Fruit fly (Drosophila melanogaster) whole organism, embryonic: ENCODE results near the gene Pvf3.

Source experiments
- Abd-B ChIP-seq: fragments of 200-800 bp; sonication (Bioruptor generic); optimal IDR thresholded peaks from 2 replicates; lab custom pipeline; 2018; ENCODE audit warnings: missing biosample characterization, mild to moderate bottlenecking, missing genetic modification characterization, moderate library complexity
- Bdp1 ChIP-seq: fragments of 200-800 bp; sonication (Bioruptor generic); optimal IDR thresholded peaks from 3 replicates; lab custom pipeline; 2016; ENCODE audit warnings: missing biosample characterization, missing genetic modification characterization
- CG10147 ChIP-seq: fragments of 200-800 bp; sonication (Bioruptor generic); optimal IDR thresholded peaks from 2 replicates; lab custom pipeline; 2019; ENCODE audit warnings: missing biosample characterization, mild to moderate bottlenecking, missing genetic modification characterization, moderate library complexity
- CG10209 ChIP-seq: fragments of 200-800 bp; sonication (Bioruptor generic); optimal IDR thresholded peaks from 3 replicates; lab custom pipeline; 2017; ENCODE audit warnings: missing biosample characterization, mild to moderate bottlenecking, missing genetic modification characterization, missing genetic modification reagents
- CG1024 ChIP-seq: fragments of 200-800 bp; sonication (Bioruptor generic); IDR thresholded peaks from 2 replicates; pipeline ENCODE4 v1.3.6; 2022; ENCODE audit warnings: missing biosample characterization, missing genetic modification characterization
- CG10543 ChIP-seq: fragments of 200-800 bp; sonication (Bioruptor generic); optimal IDR thresholded peaks from 3 replicates; lab custom pipeline; 2017; ENCODE audit warnings: missing biosample characterization, mild to moderate bottlenecking, missing genetic modification characterization, moderate library complexity
- CG11696 ChIP-seq: fragments of 200-800 bp; sonication (Bioruptor generic); IDR thresholded peaks from 2 replicates; pipeline ENCODE4 v1.3.6; 2022; ENCODE audit warnings: missing biosample characterization, missing genetic modification characterization
- CG11723 ChIP-seq: fragments of 200-800 bp; sonication (Bioruptor generic); optimal IDR thresholded peaks from 2 replicates; lab custom pipeline; 2017; ENCODE audit warnings: missing biosample characterization, mild to moderate bottlenecking, missing genetic modification characterization
- CG12299 ChIP-seq: fragments of 200-800 bp; sonication (Bioruptor generic); optimal IDR thresholded peaks from 2 replicates; lab custom pipeline; 2018; ENCODE audit warnings: missing biosample characterization, mild to moderate bottlenecking, missing genetic modification characterization
- CG13775 ChIP-seq: fragments of 200-800 bp; sonication (Bioruptor generic); optimal IDR thresholded peaks from 3 replicates; lab custom pipeline; 2017; ENCODE audit warnings: missing biosample characterization, mild to moderate bottlenecking, missing genetic modification characterization
- CG14014 ChIP-seq: fragments of 200-800 bp; sonication (Bioruptor generic); IDR thresholded peaks from 2 replicates; pipeline ENCODE4 v1.3.6; 2022; ENCODE audit warnings: missing biosample characterization, missing genetic modification characterization
- CG17829 ChIP-seq: fragments of 200-800 bp; optimal IDR thresholded peaks from 2 replicates; lab custom pipeline; 2019; ENCODE audit warnings: missing biosample characterization, mild to moderate bottlenecking, missing genetic modification characterization, moderate library complexity
- CG31224 ChIP-seq: fragments of 200-800 bp; sonication (Bioruptor generic); IDR thresholded peaks from 2 replicates; pipeline ENCODE4 v1.3.6; 2022; ENCODE audit warnings: missing biosample characterization, missing genetic modification characterization
- CG32767 ChIP-seq: fragments of 200-800 bp; sonication (Bioruptor generic); IDR thresholded peaks from 2 replicates; pipeline ENCODE4 v1.3.6; 2022; ENCODE audit warnings: missing biosample characterization, missing genetic modification characterization
- CG42726 ChIP-seq: fragments of 200-800 bp; sonication (Bioruptor generic); IDR thresholded peaks from 2 replicates; pipeline ENCODE4 v1.3.6; 2022; ENCODE audit warnings: missing biosample characterization, missing genetic modification characterization; ENCODE audit not compliant: partially characterized antibody
- CG4404 ChIP-seq: fragments of 200-800 bp; sonication (Bioruptor generic); IDR thresholded peaks from 2 replicates; pipeline ENCODE4 v1.3.6; 2022; ENCODE audit warnings: missing biosample characterization, missing genetic modification characterization
- CG4854 ChIP-seq: fragments of 200-800 bp; sonication (Bioruptor generic); optimal IDR thresholded peaks from 2 replicates; lab custom pipeline; 2016; ENCODE audit warnings: missing biosample characterization, missing genetic modification characterization, inconsistent platforms
- CG6765 ChIP-seq: fragments of 200-800 bp; sonication (Bioruptor generic); optimal IDR thresholded peaks from 3 replicates; lab custom pipeline; 2017; ENCODE audit warnings: missing biosample characterization, mild to moderate bottlenecking, missing genetic modification characterization
- CG7928 ChIP-seq: fragments of 200-800 bp; sonication (Bioruptor generic); optimal IDR thresholded peaks from 2 replicates; lab custom pipeline; 2017; ENCODE audit warnings: missing biosample characterization, mild to moderate bottlenecking, missing genetic modification characterization
- CG8765 ChIP-seq: fragments of 200-800 bp; sonication (Bioruptor generic); IDR thresholded peaks from 2 replicates; pipeline ENCODE4 v1.3.6; 2022; ENCODE audit warnings: missing biosample characterization, missing genetic modification characterization
- Dll ChIP-seq: fragments of 200-800 bp; sonication (Bioruptor generic); IDR thresholded peaks from 4 replicates; pipeline ENCODE4 v1.3.6; 2022; ENCODE audit warnings: missing biosample characterization, missing genetic modification characterization; ENCODE audit not compliant: partially characterized antibody
- Eip74EF ChIP-seq, 2 experiments: fragments of 200-800 bp in 1 of 2; fragments of >200 bp in 1 of 2; sonication (Bioruptor generic) in 1 of 2; optimal IDR thresholded peaks; 2 replicates each; lab custom pipeline; 2017 to 2019; ENCODE audit warnings: missing biosample characterization in 2 of 2, missing genetic modification characterization in 2 of 2, mild to moderate bottlenecking in 1 of 2, moderate library complexity in 1 of 2
- Ets65A ChIP-seq: fragments of 200-800 bp; sonication (Bioruptor generic); peaks from one replicate; lab custom pipeline; 2016; ENCODE audit warnings: missing biosample characterization, missing genetic modification characterization
- GATAe ChIP-seq: fragments of 200-800 bp; sonication (Bioruptor generic); conservative IDR thresholded peaks from 2 replicates; pipeline ENCODE4 v1.3.6; 2022; ENCODE audit warnings: missing biosample characterization, missing genetic modification characterization
- Hmr ChIP-seq: fragments of 200-800 bp; sonication (Bioruptor generic); optimal IDR thresholded peaks from 3 replicates; lab custom pipeline; 2017; ENCODE audit warnings: mild to moderate bottlenecking, missing biosample characterization, missing genetic modification reagents, missing genetic modification characterization
- Mes4 ChIP-seq: fragments of 200-800 bp; sonication (Bioruptor generic); optimal IDR thresholded peaks from 2 replicates; lab custom pipeline; 2016; ENCODE audit warnings: missing biosample characterization, missing genetic modification characterization
- Side ChIP-seq: fragments of 200-800 bp; sonication (Bioruptor generic); optimal IDR thresholded peaks from 2 replicates; lab custom pipeline; 2016; ENCODE audit warnings: missing biosample characterization, missing genetic modification characterization
- Sin3A ChIP-seq: fragments of >200 bp; optimal IDR thresholded peaks from 2 replicates; lab custom pipeline; 2018
- Vsx1 ChIP-seq: fragments of 200-800 bp; sonication (Bioruptor generic); optimal IDR thresholded peaks from 2 replicates; lab custom pipeline; 2017; ENCODE audit warnings: missing biosample characterization, mild to moderate bottlenecking, missing genetic modification characterization, missing genetic modification reagents
- Xbp1 ChIP-seq: fragments of 200-800 bp; sonication (Bioruptor generic); optimal IDR thresholded peaks from 3 replicates; lab custom pipeline; 2016; ENCODE audit warnings: missing biosample characterization, mild to moderate bottlenecking, missing genetic modification characterization
- al ChIP-seq: fragments of 200-800 bp; sonication (Bioruptor generic); IDR thresholded peaks from 2 replicates; pipeline ENCODE4 v1.3.6; 2022; ENCODE audit warnings: missing biosample characterization, missing genetic modification characterization
- bbx ChIP-seq: fragments of 200-800 bp; sonication (Bioruptor generic); IDR thresholded peaks from 2 replicates; pipeline ENCODE4 v1.3.6; 2022; ENCODE audit warnings: missing biosample characterization, missing genetic modification characterization; ENCODE audit not compliant: partially characterized antibody
- bcd ChIP-seq: fragments of 200-800 bp; sonication (Bioruptor generic); optimal IDR thresholded peaks from 2 replicates; lab custom pipeline; 2017; ENCODE audit warnings: missing biosample characterization, mild to moderate bottlenecking, missing genetic modification characterization
- cg ChIP-seq: fragments of 200-800 bp; sonication (Bioruptor generic); optimal IDR thresholded peaks from 3 replicates; lab custom pipeline; 2019; ENCODE audit warnings: missing biosample characterization, mild to moderate bottlenecking, missing genetic modification characterization, moderate library complexity
- crol ChIP-seq: fragments of 200-800 bp; sonication (Bioruptor generic); IDR thresholded peaks from 2 replicates; pipeline ENCODE4 v1.3.6; 2022; ENCODE audit warnings: missing biosample characterization, missing genetic modification characterization
- danr ChIP-seq: fragments of 200-800 bp; sonication (Bioruptor generic); IDR thresholded peaks from 2 replicates; pipeline ENCODE4 v1.3.6; 2022; ENCODE audit warnings: missing biosample characterization, missing genetic modification characterization
- dpn ChIP-seq, 2 experiments: fragments of 200-800 bp; sonication (Bioruptor generic); optimal IDR thresholded peaks; 3 replicates each; lab custom pipeline; 2016; ENCODE audit warnings: missing biosample characterization in 2 of 2, missing genetic modification characterization in 2 of 2
- ewg ChIP-seq: fragments of 200-800 bp; sonication (Bioruptor generic); optimal IDR thresholded peaks from 3 replicates; lab custom pipeline; 2017; ENCODE audit warnings: mild to moderate bottlenecking, missing biosample characterization, missing genetic modification reagents, missing genetic modification characterization
- fd102C ChIP-seq: fragments of 200-800 bp; sonication (Bioruptor generic); optimal IDR thresholded peaks from 2 replicates; lab custom pipeline; 2018; ENCODE audit warnings: missing biosample characterization, mild to moderate bottlenecking, missing genetic modification characterization, moderate library complexity
- fd64A ChIP-seq: fragments of 200-800 bp; sonication (Bioruptor generic); optimal IDR thresholded peaks from 3 replicates; lab custom pipeline; 2018; ENCODE audit warnings: missing biosample characterization, mild to moderate bottlenecking, missing genetic modification characterization
- gfzf ChIP-seq: fragments of 200-800 bp; sonication (Bioruptor generic); optimal IDR thresholded peaks from 2 replicates; lab custom pipeline; 2016; ENCODE audit warnings: missing biosample characterization, mild to moderate bottlenecking, missing genetic modification characterization, moderate library complexity
- ham ChIP-seq: fragments of 200-800 bp; sonication (Bioruptor generic); IDR thresholded peaks from 2 replicates; pipeline ENCODE4 v1.3.6; 2022; ENCODE audit warnings: missing biosample characterization, missing genetic modification characterization
- hbn ChIP-seq: fragments of 200-800 bp; sonication (Bioruptor generic); IDR thresholded peaks from 2 replicates; pipeline ENCODE4 v1.3.6; 2022; ENCODE audit warnings: missing biosample characterization, missing genetic modification characterization; ENCODE audit not compliant: partially characterized antibody
- kni ChIP-seq: fragments of 200-800 bp; sonication (Bioruptor generic); optimal IDR thresholded peaks from 3 replicates; lab custom pipeline; 2017; ENCODE audit warnings: mild to moderate bottlenecking, missing biosample characterization, missing genetic modification reagents, missing genetic modification characterization
- lab ChIP-seq: fragments of 200-800 bp; sonication (Bioruptor generic); optimal IDR thresholded peaks from 3 replicates; lab custom pipeline; 2017; ENCODE audit warnings: missing biosample characterization, missing genetic modification characterization, mild to moderate bottlenecking, moderate library complexity, missing genetic modification reagents
- nom ChIP-seq: fragments of 200-800 bp; sonication (Bioruptor generic); optimal IDR thresholded peaks from 2 replicates; lab custom pipeline; 2017; ENCODE audit warnings: missing biosample characterization, missing genetic modification characterization, mild to moderate bottlenecking, moderate library complexity, missing genetic modification reagents
- onecut ChIP-seq: fragments of 200-800 bp; sonication (Bioruptor generic); IDR thresholded peaks from 2 replicates; pipeline ENCODE4 v1.3.6; 2022; ENCODE audit warnings: missing biosample characterization, missing genetic modification characterization
- psq ChIP-seq: fragments of 200-800 bp; sonication (Bioruptor generic); optimal IDR thresholded peaks from 2 replicates; lab custom pipeline; 2017; ENCODE audit warnings: missing biosample characterization, missing genetic modification characterization
- ssp ChIP-seq: fragments of 200-800 bp; sonication (Bioruptor generic); IDR thresholded peaks from 2 replicates; pipeline ENCODE4 v1.3.6; 2022; ENCODE audit warnings: missing biosample characterization, missing genetic modification characterization
- stc ChIP-seq: fragments of 200-800 bp; sonication (Bioruptor generic); IDR thresholded peaks from 2 replicates; pipeline ENCODE4 v1.3.6; 2022; ENCODE audit warnings: missing biosample characterization, missing genetic modification characterization

Pvf3 gene

dm6 chr2L:7188530-7188996 is 31.1 kb upstream of the Pvf3 start (continued):
- TF ChIP-seq kni (GFP tag; lab: Kevin White, UChicago), result peak; percentile 97
- no peak; the same call in 1 of the 2 replicates for TF ChIP-seq bbx
- TF ChIP-seq cg (GFP tag; lab: Kevin White, UChicago), result no peak
- TF ChIP-seq gfzf, result no peak
- peak; percentile 69 for TF ChIP-seq fd102C (GFP tag; lab: Kevin White, UChicago)
- peak; percentile 95 for TF ChIP-seq CG8765 (GFP tag; lab: Robert Waterston, UW)
- TF ChIP-seq Side, result peak; percentile 95
- TF ChIP-seq CG32767, result peak; percentile 97
- TF ChIP-seq CG17829 (tag; lab: Kevin White, UChicago), result peak; percentile 96
- TF ChIP-seq CG11723 (GFP tag; lab: Kevin White, UChicago), result peak; percentile 98
- TF ChIP-seq CG1024, result peak; percentile 91
- no peak for TF ChIP-seq CG42726 (GFP tag; lab: Robert Waterston, UW)
- peak; percentile 97 for TF ChIP-seq CG13775 (GFP tag; lab: Kevin White, UChicago)
- TF ChIP-seq CG10543 (GFP tag; lab: Kevin White, UChicago), result peak; percentile 99
- TF ChIP-seq CG10209, result peak; percentile 98
- TF ChIP-seq ssp (GFP tag; lab: Robert Waterston, UW), result peak; percentile 93
- peak; percentile 98 for TF ChIP-seq bcd (GFP tag; lab: Kevin White, UChicago)
- no peak for TF ChIP-seq Sin3A (lab: Kevin White, UChicago)
- TF ChIP-seq psq (GFP tag; lab: Kevin White, UChicago), result peak; percentile 91
- TF ChIP-seq GATAe (GFP tag; lab: Robert Waterston, UW), result peak; percentile 95
- peak; percentile 94 for TF ChIP-seq CG4854
- TF ChIP-seq Vsx1, result peak; percentile 93
- TF ChIP-seq lab (GFP tag; lab: Kevin White, UChicago), result peak; percentile 99
- TF ChIP-seq Ets65A (GFP tag; lab: Kevin White, UChicago), result peak; percentile 99
- TF ChIP-seq CG7928, result peak; percentile 77
- peak; percentile 96 for TF ChIP-seq ewg (GFP tag; lab: Kevin White, UChicago)
- peak; percentile 91 for TF ChIP-seq fd64A (GFP tag; lab: Kevin White, UChicago)
- TF ChIP-seq nom (GFP tag; lab: Kevin White, UChicago), result peak; percentile 98
- TF ChIP-seq Eip74EF (GFP tag; optimal IDR thresholded peaks at IDR 0.05; lab: Kevin White, UChicago), result peak in 1 of 2 experiments; percentile 99
- TF ChIP-seq CG12299 (tag; lab: Kevin White, UChicago), result peak; percentile 98
- TF ChIP-seq CG4404 (GFP tag; lab: Robert Waterston, UW), result peak; percentile 98
- peak; percentile 99 for TF ChIP-seq Xbp1 (GFP tag; lab: Kevin White, UChicago)
- TF ChIP-seq Bdp1 (GFP tag; lab: Kevin White, UChicago), result peak; percentile 89
- TF ChIP-seq Abd-B (GFP tag; lab: Kevin White, UChicago), result peak; percentile 98
- peak; percentile 99 for TF ChIP-seq Hmr (GFP tag; lab: Kevin White, UChicago)
- TF ChIP-seq Mes4 (GFP tag; lab: Kevin White, UChicago), result peak; percentile 94
- TF ChIP-seq CG10147 (GFP tag; lab: Kevin White, UChicago), result peak; percentile 97
- peak; percentile 90 for TF ChIP-seq ham (GFP tag; lab: Robert Waterston, UW)
- TF ChIP-seq danr (GFP tag; lab: Robert Waterston, UW), result peak; percentile 98
- peak; percentile 99 for TF ChIP-seq crol (GFP tag; lab: Robert Waterston, UW)
- TF ChIP-seq stc, result peak; percentile 99
- peak; percentile 97 for TF ChIP-seq al
- peak; percentile 97 to 98 for TF ChIP-seq dpn (GFP tag; optimal IDR thresholded peaks at IDR 0.05; lab: Kevin White, UChicago)
- TF ChIP-seq hbn (GFP tag; lab: Robert Waterston, UW), result no peak; the same call in 1 of the 2 replicates
- peak; percentile 91 for TF ChIP-seq CG11696 (GFP tag; lab: Robert Waterston, UW)
- peak; percentile 94 for TF ChIP-seq CG31224 (GFP tag; lab: Robert Waterston, UW)
- TF ChIP-seq onecut (GFP tag; lab: Robert Waterston, UW), result peak; percentile 94
- TF ChIP-seq Dll (GFP tag; lab: Robert Waterston, UW), result no peak
- TF ChIP-seq CG14014 (GFP tag; lab: Robert Waterston, UW), result peak; percentile 97
- peak; percentile 95 for TF ChIP-seq CG6765 (GFP tag; lab: Kevin White, UChicago)
